Fruit fly (Drosophila melanogaster): ENCODE data around the gene Ran.

Gene Ran

DNA sequence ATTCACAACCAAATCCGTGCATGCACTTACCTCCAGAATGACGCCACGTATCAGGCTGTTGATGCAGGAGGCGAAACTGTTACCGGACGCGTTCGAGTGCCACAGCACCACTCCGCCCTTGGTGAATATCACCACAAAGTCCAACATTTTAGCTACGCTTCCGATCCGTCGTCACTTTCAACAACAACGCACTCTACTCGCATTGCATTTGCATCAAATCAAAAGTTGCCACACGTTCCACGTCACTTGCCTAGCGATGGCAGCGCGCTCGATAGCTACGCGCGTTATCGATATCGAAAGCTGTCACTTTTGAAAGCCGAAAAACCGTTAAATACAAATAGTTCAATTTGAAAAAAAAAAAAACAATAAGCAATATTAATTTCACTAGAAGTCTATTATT lies 19.7 kb downstream of the Ran start, which contains the start of gene SrpRalpha:
SrpRalpha (minus strand) TSS at position 260 of the 400 bp plus-strand sequence.
- peak; percentile 9 for TF ChIP-seq bab1 (GFP tag; optimal IDR thresholded peaks at IDR 0.05)
- no peak for TF ChIP-seq tj (GFP tag; optimal IDR thresholded peaks at IDR 0.05)

DNA sequence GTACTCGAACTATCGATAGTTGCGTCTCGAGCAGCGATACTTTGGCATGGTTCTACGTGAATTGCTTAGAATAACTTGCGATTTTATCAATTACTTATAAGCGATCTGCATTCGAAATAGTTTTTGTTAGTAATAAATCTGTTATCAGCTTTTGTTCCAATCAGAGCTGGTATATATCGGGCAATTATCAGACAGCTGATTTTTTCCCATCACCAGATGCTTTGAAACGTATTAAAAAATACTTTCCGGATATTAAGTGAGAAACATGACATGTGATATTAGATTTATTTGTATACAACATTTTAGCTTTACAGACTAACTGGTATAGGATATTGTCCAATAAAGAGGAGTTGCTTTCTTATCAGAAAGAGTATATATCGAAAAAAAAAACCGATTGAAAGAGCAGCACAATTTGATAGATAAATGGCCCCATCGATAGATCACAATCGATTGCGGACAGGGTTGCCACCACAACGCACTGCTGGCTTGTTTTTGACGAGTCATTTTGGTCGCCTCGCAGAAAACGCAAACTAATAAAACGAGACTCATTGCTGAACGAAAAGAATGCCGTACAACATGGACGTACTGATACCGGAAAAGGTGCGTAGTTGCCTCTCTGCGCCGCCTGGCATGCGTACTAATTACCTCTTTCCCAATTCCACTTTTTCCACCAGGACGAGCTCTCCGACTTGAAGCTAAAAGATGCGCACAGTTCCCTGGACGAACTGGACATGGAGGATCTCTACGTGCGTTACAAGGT lies 23.6 kb downstream of the Ran start, which contains the start of gene Rpt3:
Rpt3 (plus strand) TSS at position 353 of the 760 bp plus-strand sequence.
- TF ChIP-seq toe (GFP tag; optimal IDR thresholded peaks at IDR 0.05) = no peak
- peak; percentile 91 for TF ChIP-seq CG14711 (tag; optimal IDR thresholded peaks at IDR 0.05)
- peak; percentile 33 for TF ChIP-seq CG7101 (tag; optimal IDR thresholded peaks at IDR 0.05)
- peak; percentile 34 for TF ChIP-seq CG1620 (GFP tag; optimal IDR thresholded peaks at IDR 0.05)
- peak; percentile 46 for TF ChIP-seq ovo (GFP tag; optimal IDR thresholded peaks at IDR 0.05)
- no peak for TF ChIP-seq CG5204 (GFP tag; optimal IDR thresholded peaks at IDR 0.05)
- TF ChIP-seq CG12768 (GFP tag; optimal IDR thresholded peaks at IDR 0.05) = no peak
- peak; percentile 34 for TF ChIP-seq CG11617 (GFP tag; optimal IDR thresholded peaks at IDR 0.05)
- TF ChIP-seq Crg-1 (GFP tag; optimal IDR thresholded peaks at IDR 0.05) = no peak
- TF ChIP-seq tj (GFP tag; optimal IDR thresholded peaks at IDR 0.05) = peak; percentile 37
- no peak for TF ChIP-seq cic (GFP tag; optimal IDR thresholded peaks at IDR 0.05)
- no peak for TF ChIP-seq pad (GFP tag; optimal IDR thresholded peaks at IDR 0.05)
- peak; percentile 86 to 97 for TF ChIP-seq cnc (optimal IDR thresholded peaks at IDR 0.05)
- TF ChIP-seq CG7045 (GFP tag; optimal IDR thresholded peaks at IDR 0.05) = no peak

- TF ChIP-seq Crg-1 (GFP tag; optimal IDR thresholded peaks at IDR 0.05) (no peak), Mnt (GFP tag; optimal IDR thresholded peaks at IDR 0.05) (peak; percentile 7)
Observed at dm6 chrX:11124126-11124748, 24.3 kb downstream of the Ran start, which contains the start of gene CG11122. Gene CG11122, minus strand, starts transcription at chrX:11124726.

dm6 chrX:11123561-11123960 lies 25.0 kb downstream of the Ran start:
- TF ChIP-seq Crg-1 (GFP tag; optimal IDR thresholded peaks at IDR 0.05) (no peak), tj (GFP tag; optimal IDR thresholded peaks at IDR 0.05) (no peak), kay (GFP tag; ENCODE audit: borderline replicate concordance) (no peak), CG33017 (tag; optimal IDR thresholded peaks at IDR 0.05) (no peak), CG7045 (GFP tag; optimal IDR thresholded peaks at IDR 0.05) (no peak), cnc (optimal IDR thresholded peaks at IDR 0.05) (no peak), cic (GFP tag; optimal IDR thresholded peaks at IDR 0.05) (no peak), toe (GFP tag; optimal IDR thresholded peaks at IDR 0.05) (no peak), Mnt (GFP tag; optimal IDR thresholded peaks at IDR 0.05) (no peak), CG7101 (tag; optimal IDR thresholded peaks at IDR 0.05) (no peak), pad (GFP tag; optimal IDR thresholded peaks at IDR 0.05) (no peak), ovo (GFP tag; optimal IDR thresholded peaks at IDR 0.05) (no peak), CG11617 (GFP tag; optimal IDR thresholded peaks at IDR 0.05) (no peak)

dm6 chrX:11109670-11110069 lies 38.8 kb downstream of the Ran start:
- TF ChIP-seq CG12768 (GFP tag; optimal IDR thresholded peaks at IDR 0.05) (no peak), CG5204 (GFP tag; optimal IDR thresholded peaks at IDR 0.05) (no peak), tj (GFP tag; optimal IDR thresholded peaks at IDR 0.05) (no peak), pad (GFP tag; optimal IDR thresholded peaks at IDR 0.05) (no peak), ovo (GFP tag; optimal IDR thresholded peaks at IDR 0.05) (no peak), toe (GFP tag; optimal IDR thresholded peaks at IDR 0.05) (no peak), kay (GFP tag; ENCODE audit: borderline replicate concordance) (no peak), CG11617 (GFP tag; optimal IDR thresholded peaks at IDR 0.05) (no peak), bab1 (GFP tag; optimal IDR thresholded peaks at IDR 0.05) (no peak), Clk (GFP tag; optimal IDR thresholded peaks at IDR 0.05) (no peak), CG1620 (GFP tag; optimal IDR thresholded peaks at IDR 0.05) (no peak), CG7101 (tag; optimal IDR thresholded peaks at IDR 0.05) (no peak), Mnt (GFP tag; optimal IDR thresholded peaks at IDR 0.05) (no peak), CG14711 (tag; optimal IDR thresholded peaks at IDR 0.05) (no peak), Crg-1 (GFP tag; optimal IDR thresholded peaks at IDR 0.05) (no peak), Hr96 (GFP tag; optimal IDR thresholded peaks at IDR 0.05) (no peak), CG7045 (GFP tag; optimal IDR thresholded peaks at IDR 0.05) (no peak), cnc (optimal IDR thresholded peaks at IDR 0.05) (no peak), CG33017 (tag; optimal IDR thresholded peaks at IDR 0.05) (no peak)

dm6 chrX:11108845-11109450 lies 39.6 kb downstream of the Ran start:
- TF ChIP-seq CG7045 (GFP tag; optimal IDR thresholded peaks at IDR 0.05) = no peak
- TF ChIP-seq CG12768 (GFP tag; optimal IDR thresholded peaks at IDR 0.05) = no peak
- TF ChIP-seq CG33017 (tag; optimal IDR thresholded peaks at IDR 0.05) = peak; percentile 22
- TF ChIP-seq CG7101 (tag; optimal IDR thresholded peaks at IDR 0.05) = peak; percentile 2
- TF ChIP-seq kay (GFP tag; ENCODE audit: borderline replicate concordance) = no peak
- peak; percentile 100 for TF ChIP-seq Mnt (GFP tag; optimal IDR thresholded peaks at IDR 0.05)
- TF ChIP-seq cnc (optimal IDR thresholded peaks at IDR 0.05) = no peak
- peak; percentile 36 for TF ChIP-seq CG14711 (tag; optimal IDR thresholded peaks at IDR 0.05)
- peak; percentile 2 for TF ChIP-seq pad (GFP tag; optimal IDR thresholded peaks at IDR 0.05)
- no peak for TF ChIP-seq Hr96 (GFP tag; optimal IDR thresholded peaks at IDR 0.05)
- peak; percentile 20 for TF ChIP-seq Crg-1 (GFP tag; optimal IDR thresholded peaks at IDR 0.05)
- no peak for TF ChIP-seq CG1620 (GFP tag; optimal IDR thresholded peaks at IDR 0.05)
- no peak for TF ChIP-seq toe (GFP tag; optimal IDR thresholded peaks at IDR 0.05)
- TF ChIP-seq bab1 (GFP tag; optimal IDR thresholded peaks at IDR 0.05) = no peak
- TF ChIP-seq ovo (GFP tag; optimal IDR thresholded peaks at IDR 0.05) = no peak
- TF ChIP-seq CG11617 (GFP tag; optimal IDR thresholded peaks at IDR 0.05) = peak; percentile 12

Measured in whole organism, adult.